Worm (Caenorhabditis elegans) whole organism, L1 larva: ENCODE results near the gene F26D2.16.

Experiments used
- C04F5.9 ChIP-seq: sonication (generic microtip); optimal IDR thresholded peaks from 2 replicates; lab custom pipeline; 2016; ENCODE audit warnings: missing genetic modification characterization, missing compliant biosample characterization
- jun-1 ChIP-seq: fragments of 150-350 bp; optimal IDR thresholded peaks from 2 replicates; lab custom pipeline; 2014; ENCODE audit warnings: missing biosample characterization, missing genetic modification reagents, missing genetic modification characterization
- lin-13 ChIP-seq: fragments of 150-350 bp; optimal IDR thresholded peaks from 2 replicates; lab custom pipeline; 2014; ENCODE audit warnings: missing biosample characterization, missing genetic modification reagents, missing genetic modification characterization
- lin-15B ChIP-seq: fragments of 150-350 bp; sonication (generic microtip); optimal IDR thresholded peaks from 3 replicates; lab custom pipeline; 2014; ENCODE audit warnings: missing biosample characterization, missing genetic modification characterization
- lsy-2 ChIP-seq, 2 experiments: fragments of 150-350 bp; optimal IDR thresholded peaks; 2 replicates each; lab custom pipeline; 2014; ENCODE audit warnings: missing biosample characterization in 2 of 2, missing genetic modification characterization in 2 of 2
- nhr-11 ChIP-seq: fragments of 150-350 bp; optimal IDR thresholded peaks from 2 replicates; lab custom pipeline; 2014; ENCODE audit warnings: missing biosample characterization, missing genetic modification characterization
- nhr-12 ChIP-seq: sonication (generic microtip); optimal IDR thresholded peaks from 2 replicates; lab custom pipeline; 2017; ENCODE audit warnings: missing biosample characterization, missing genetic modification characterization
- unc-62 ChIP-seq: fragments of 150-350 bp; optimal IDR thresholded peaks from 2 replicates; lab custom pipeline; 2014; ENCODE audit warnings: missing biosample characterization, missing genetic modification reagents, missing genetic modification characterization
- vab-15 ChIP-seq: sonication (generic microtip); optimal IDR thresholded peaks from 2 replicates; lab custom pipeline; 2017; ENCODE audit warnings: missing genotype, mild to moderate bottlenecking, missing genetic modification characterization, missing compliant biosample characterization
- zag-1 ChIP-seq: fragments of 150-350 bp; optimal IDR thresholded peaks from 2 replicates; lab custom pipeline; 2014; ENCODE audit warnings: missing biosample characterization, missing genetic modification characterization

DNA sequence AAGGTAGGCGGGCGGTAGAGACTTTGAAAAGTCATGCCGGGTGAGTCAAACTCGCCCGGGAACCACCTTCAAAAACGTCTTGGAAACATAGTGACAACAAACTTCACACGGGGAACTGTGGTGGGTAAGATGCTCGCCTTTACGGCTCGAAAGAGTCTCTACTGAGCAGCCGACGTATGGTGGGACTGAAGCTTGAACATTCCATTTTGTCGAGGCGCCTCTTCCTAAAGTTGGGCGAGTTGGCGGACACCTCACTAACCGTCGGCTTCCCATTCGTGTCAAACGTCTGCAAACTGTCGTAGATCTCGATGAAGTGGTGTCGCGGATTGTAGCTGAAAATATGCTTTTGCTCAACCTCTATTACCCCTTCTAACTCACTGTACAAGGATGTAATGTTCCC is 36.7 kb downstream of the F26D2.16 start:
- TF ChIP-seq lin-15B = no peak
- no peak for TF ChIP-seq vab-15
- no peak for TF ChIP-seq lin-13 (GFP tag; lab: Kevin White, UChicago)
- no peak for TF ChIP-seq nhr-11 (tag; lab: Kevin White, UChicago)
- no peak for TF ChIP-seq zag-1 (tag; lab: Kevin White, UChicago)
- no peak for TF ChIP-seq unc-62
- no peak for TF ChIP-seq C04F5.9 (tag; lab: Kevin White, UChicago)
- no peak for TF ChIP-seq nhr-12 (tag; lab: Kevin White, UChicago)
- no peak for TF ChIP-seq jun-1 (tag; lab: Kevin White, UChicago)
- no peak for TF ChIP-seq lsy-2 (tag; optimal IDR thresholded peaks at IDR 0.05; lab: Kevin White, UChicago)
